Fruit fly (Drosophila melanogaster) ovary, adult (tissue): ENCODE results near the gene CG5853.

Experiments used
- CG17801 ChIP-seq: fragments of 200-800 bp; optimal IDR thresholded peaks from 2 replicates; lab custom pipeline; 2019; ENCODE audit warnings: missing biosample characterization, mild to moderate bottlenecking, missing genetic modification characterization, moderate library complexity; ENCODE audit not compliant: partially characterized antibody

Gene CG5853

DNA sequence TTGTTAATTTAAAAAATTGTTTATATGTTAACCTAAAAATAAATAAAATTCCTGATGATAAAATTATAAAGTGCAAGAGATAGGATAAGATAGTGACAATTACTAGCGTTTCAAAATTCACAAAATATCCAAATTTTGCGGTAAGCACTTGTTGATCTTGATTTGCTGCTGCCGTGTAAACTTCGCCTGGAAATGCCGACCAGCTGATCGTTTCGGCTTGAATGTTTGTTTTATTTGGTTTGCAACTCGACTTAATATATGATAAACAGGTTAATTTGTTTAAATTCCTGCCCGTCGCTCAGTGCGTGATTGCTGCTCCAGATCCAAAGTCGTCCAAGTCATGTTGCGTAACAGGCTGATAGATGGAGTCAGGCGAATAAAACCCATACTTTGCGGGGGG, 26.0 kb downstream of the CG5853 start, which contains the start of gene CG4592:
Gene CG4592 (plus strand): TSS at position 233 of the 400 bp plus-strand sequence.
- TF ChIP-seq CG17801 (GFP tag; lab: Kevin White, UChicago): peak; percentile 80

DNA sequence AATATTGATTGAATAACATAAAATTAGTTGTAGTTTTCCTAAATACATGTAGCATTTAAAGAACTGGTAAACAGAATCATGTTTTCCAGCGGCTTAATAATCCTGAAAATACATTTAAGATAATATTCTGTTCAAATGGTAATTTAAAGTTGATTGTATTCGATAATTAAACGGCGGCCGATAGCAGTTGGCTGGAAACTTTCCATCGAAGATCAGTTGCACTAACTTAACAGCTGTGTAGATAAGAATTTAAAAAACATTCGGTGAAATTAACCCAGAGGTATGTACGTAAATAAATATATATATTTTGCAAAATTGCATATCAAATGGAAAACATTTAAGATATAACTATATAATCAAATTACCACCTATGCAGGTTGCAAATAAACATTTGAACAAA, 27.5 kb downstream of the CG5853 start, which contains the start of gene CG4594:
Gene CG4594 (plus strand): TSS at position 212 of the 400 bp plus-strand sequence.
- TF ChIP-seq CG17801 (GFP tag; lab: Kevin White, UChicago): no peak

DNA sequence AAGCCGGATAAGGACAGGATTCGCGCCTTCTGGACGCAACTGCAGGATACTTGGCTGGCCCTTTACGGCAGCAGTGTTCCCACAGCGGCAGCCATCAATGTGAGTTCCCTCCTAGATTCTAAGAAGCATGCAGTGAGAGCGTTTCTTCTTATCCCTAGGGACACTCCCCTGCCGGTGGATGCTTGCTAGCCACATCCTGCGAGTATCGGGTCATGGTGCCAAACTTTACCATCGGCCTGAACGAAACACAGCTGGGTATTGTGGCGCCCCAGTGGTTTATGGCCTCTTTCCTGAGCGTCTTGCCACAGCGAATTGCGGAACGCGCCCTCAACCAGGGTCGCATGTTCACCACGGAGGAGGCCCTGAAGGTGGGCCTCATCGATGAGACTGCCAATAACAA, 28.2 kb downstream of the CG5853 start:
- TF ChIP-seq CG17801 (GFP tag; lab: Kevin White, UChicago): no peak

DNA sequence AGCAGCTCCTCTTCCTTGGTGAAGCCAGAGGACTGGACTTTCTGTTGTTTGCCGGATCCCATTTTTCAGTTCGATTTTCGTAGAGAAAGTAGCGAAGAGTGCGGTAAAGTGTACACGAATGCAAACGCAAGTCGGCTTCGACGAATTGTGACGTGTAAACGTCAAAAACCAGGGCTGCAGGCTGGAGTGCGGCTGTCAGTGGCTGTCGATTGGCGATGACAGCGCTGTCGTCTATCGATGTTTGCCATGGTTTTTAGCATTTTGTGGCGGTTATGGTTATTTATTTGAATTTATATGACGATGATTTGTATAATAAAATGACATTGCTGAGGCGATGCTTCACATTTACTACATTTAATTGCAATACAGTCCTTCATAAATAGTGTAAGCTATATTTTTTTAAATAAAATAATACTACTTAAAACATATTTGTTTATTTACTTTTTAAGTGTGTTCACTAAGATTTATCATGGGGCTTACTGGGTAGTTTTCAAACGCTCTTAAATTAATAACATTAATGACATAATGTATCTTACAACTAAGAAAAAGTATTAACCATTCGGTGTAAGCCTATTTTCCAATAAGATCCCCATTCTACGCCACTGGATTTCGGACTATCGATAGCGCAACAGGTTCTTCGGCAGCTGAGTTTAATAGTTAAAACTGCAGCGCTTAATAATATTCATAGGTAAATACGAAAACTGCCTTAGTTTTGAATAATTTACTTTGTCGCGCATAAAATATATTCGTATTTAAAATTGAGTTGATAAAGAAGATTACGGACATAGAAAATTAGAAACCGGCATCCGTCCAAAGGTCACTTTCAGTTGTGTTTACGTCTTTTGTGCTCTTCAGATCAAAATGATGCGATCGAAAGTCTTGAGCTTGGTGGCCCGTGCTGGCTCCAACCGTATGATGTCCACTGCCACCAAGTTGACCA, 29.2 kb downstream of the CG5853 start, which contains the start of the genes CG5885 and CG4598:
Gene CG5885 (minus strand): TSS at position 311 of the 940 bp plus-strand sequence.
Gene CG4598 (plus strand): TSS at position 599 of the 940 bp plus-strand sequence.
- peak; percentile 64 for TF ChIP-seq CG17801 (GFP tag; lab: Kevin White, UChicago)

DNA sequence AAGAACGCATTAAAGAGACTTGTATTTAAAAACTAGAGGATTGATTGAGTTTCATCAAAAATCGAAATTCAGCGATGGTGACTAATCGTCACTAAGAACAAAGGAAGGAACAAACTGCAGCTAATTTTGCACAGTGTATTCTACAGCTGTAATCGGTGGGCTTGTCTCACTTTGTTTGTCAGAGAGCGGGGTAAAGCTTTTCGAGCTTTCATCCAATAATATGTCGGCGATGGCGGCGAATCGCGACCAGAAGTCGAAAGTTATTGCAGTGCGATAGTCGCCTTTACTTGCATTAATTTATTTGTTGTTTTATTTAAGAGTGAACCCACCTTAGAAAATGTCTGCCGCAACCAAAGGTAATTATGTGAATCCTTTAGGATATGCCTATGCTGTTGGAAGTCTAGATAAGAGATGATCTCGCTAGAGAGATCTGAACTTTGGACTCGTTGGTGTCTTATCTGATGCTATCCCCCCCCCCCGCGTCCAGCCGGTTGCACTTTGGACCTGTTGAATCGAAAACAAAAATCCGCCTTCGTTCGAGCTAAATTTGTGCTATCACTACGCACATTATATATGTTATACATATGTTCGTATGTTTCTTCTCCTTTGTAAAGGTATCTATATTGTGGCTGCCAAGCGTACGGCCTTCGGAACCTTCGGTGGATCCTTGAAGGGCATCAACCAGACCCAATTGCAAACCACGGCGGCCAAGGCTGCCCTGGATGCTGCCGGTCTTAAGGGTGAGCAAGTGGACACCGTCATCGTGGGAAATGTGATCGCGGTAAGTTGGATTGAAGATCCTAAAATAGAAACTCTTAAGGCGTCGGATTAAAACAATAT, 32.2 kb downstream of the CG5853 start, which contains the start of gene yip2:
Gene yip2 (plus strand): TSS at position 243 of the 840 bp plus-strand sequence.
- TF ChIP-seq CG17801 (GFP tag; lab: Kevin White, UChicago): peak; percentile 93

DNA sequence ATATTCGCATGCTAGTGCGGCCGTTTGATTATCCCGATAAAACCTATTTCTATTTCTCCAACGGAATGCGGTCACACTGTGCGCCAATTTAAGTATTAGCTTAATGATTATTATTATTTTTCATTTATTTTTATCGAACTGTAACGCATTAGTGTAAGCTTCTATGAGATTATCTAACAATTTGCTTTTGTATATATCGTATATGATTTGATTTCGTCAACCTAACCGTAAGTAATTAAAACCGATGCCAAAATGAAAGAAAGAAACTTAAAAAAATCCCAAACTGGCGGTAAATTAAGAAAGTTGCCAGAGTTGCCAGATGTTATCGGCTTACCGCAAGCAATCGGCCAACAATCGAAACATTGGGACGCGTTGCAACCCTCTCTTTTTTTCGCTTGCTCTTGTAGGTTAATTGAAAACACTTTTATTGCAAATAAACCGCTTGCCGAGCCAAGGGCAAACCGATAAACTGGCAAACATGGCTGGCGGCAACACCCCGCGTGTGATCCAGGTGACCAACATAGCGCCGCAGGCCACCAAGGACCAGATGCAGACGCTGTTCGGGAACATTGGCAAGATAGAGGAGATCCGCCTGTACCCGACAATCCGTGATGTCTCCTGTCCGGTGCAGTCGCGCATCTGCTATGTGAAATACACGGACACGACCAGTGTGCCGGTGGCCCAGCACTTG, 34.7 kb downstream of the CG5853 start, which contains the start of the genes Etl1 and Srp54:
Gene Etl1 (minus strand): TSS at position 39 of the 691 bp plus-strand sequence.
Gene Srp54 (plus strand): TSS at position 342 of the 691 bp plus-strand sequence.
- no peak for TF ChIP-seq CG17801 (GFP tag; lab: Kevin White, UChicago)

DNA sequence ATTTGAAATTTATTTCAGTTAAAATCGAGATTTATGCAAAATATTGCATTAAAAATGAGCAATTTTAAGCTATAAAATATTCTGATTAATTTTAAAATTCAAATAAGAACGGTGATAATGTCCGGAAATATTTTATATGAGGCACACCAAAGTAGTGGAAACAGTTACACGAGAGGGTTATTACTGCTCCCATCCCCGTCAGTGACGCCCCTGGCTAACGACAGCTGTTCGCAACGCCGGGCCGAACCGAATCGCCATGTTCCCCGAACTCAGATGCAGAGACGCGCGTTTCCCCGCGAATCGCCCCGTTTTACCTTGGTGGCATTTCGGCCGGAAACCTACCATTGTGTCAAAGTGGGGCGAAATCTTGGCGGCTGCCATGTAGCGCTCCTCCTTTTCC, 35.7 kb downstream of the CG5853 start:
- no peak for TF ChIP-seq CG17801 (GFP tag; lab: Kevin White, UChicago)

DNA sequence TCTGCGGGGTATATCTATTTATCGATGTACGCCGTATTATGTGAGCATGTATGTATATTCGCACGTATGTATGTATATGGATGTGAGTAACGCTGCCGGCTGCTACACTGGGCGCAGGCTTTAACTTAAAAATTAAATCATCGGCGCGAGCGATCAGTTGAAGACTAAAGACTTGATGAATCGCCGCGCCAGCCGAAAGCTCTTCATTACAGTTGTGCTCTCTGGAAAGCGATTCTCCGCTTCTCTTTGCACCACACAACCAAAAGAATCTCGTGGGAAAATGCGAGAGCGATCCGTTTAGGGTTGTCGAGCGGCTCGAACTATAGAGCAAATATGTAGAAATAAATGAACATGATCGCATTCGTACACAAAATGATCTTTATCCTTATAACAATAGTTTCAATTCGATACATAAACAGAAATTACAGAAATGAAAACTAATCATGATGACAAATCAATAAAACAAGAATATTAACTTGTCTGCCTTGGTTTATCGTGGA, 38.9 kb downstream of the CG5853 start, which contains the start of gene CG13124:
Gene CG13124 (minus strand): TSS at position 166 of the 500 bp plus-strand sequence.
- TF ChIP-seq CG17801 (GFP tag; lab: Kevin White, UChicago): peak; percentile 18

DNA sequence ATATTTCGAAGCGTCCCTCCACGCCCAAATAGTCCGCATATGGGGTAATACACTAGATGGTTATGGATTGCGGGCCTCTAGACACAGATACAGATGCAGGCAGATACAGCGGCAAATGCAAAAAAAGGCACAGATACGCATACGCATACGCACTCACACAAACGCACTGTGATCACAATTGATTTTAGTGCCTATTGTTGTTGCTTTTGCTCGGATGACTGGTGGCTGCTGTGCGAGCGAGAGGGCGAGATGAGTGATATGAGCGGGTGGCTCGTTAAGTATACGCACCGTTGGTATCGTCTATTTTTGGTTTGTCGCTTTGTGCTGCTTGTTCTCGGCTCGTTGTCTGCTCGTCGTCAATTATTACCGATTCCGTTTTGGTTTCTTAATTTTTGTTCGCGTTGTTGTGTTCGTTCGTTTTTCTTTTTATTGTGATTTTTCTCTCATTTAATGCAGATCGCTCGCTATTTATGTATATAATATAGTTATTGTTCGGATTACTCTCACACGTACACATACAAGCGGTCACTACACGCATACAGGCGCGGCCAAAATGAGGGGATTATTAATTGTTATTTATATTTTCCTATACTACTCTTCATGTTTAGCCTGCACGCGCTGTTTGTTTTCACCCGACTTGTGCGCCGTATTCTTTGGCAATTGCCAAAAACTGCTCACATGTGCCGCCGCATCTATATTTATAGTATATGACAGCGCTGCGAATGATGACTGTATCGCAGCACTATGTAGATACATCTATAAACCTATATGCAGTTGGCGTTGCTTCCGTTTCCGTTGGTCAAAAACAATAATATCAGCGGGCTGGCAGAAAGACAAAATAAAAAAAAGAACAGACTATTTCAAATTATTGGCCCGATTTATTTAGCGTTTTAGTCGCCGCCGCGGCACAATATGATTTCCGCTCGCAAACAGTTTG, 39.9 kb downstream of the CG5853 start:
- TF ChIP-seq CG17801 (GFP tag; lab: Kevin White, UChicago): no peak

DNA sequence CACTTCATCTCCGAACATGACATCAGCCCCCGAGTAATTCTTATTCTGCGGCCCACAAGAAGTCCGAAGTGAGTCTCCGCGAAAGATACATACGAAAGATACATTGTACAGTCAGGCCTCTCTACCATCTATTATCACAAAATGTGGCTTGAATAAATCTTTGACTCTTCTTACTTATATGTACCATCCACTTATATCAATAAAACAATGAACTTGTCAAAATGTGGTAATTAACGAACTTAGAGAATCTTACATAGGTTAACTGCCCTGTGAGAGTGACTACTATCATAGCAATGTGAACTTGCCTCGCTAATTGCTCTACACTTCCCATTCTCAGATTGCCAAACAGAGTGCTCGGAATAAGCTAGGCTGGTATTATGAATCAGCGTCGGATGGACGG, 40.8 kb downstream of the CG5853 start:
- TF ChIP-seq CG17801 (GFP tag; lab: Kevin White, UChicago): no peak

DNA sequence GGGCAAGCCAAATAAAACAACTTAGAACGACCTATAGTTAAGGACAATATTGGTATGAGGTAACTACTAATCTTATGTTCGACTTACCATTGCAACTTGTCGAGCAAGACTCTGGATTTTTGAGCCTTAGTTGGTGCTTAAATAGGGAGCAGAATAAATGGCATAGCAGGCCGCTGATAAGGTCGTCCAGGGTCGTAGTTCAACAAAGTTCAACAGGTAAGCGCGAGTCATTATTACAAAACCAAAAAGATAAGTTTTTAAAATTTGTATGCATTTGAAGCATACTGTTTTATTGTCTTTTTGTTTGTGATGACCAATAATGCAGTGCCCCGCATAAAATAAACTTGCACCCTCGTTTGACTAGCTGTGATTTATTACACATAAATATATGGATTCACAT, 44.4 kb downstream of the CG5853 start, which contains the start of gene Muc30E:
Gene Muc30E (minus strand): TSS at position 101 of the 400 bp plus-strand sequence.
- TF ChIP-seq CG17801 (GFP tag; lab: Kevin White, UChicago): no peak

DNA sequence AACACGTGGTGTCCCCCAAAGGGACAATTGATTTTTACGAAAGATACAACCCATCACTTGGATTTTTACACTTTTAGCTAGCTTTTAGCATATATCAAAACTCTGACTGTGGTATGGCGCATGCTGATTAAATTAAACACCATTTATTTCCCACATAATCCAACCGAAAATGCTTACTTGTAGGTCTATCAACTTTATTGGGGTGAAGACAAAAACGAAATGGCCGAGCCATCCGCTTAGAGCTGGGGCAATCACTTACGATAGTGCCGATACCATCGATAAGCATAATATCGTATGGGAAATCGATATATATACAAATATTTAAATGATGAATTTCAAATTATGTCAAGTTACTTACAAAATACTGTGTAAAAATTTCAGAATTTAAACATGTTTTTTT, 50.2 kb downstream of the CG5853 start, which contains the start of gene RpS2:
Gene RpS2 (minus strand): TSS at position 257 of the 400 bp plus-strand sequence.
- TF ChIP-seq CG17801 (GFP tag; lab: Kevin White, UChicago): peak; percentile 44
